Fruit fly (Drosophila melanogaster) whole organism, embryonic: ENCODE data around the gene amrt.

ENCODE experiments used
- Awh ChIP-seq: fragments of 200-800 bp; sonication (Bioruptor generic); IDR thresholded peaks from 2 replicates; pipeline ENCODE4, ENCODE4 v1.3.6; 2022; ENCODE audit warnings: missing biosample characterization, missing genetic modification characterization
- BEAF-32 ChIP-seq: fragments of 200-800 bp; sonication (Bioruptor generic); optimal IDR thresholded peaks from 3 replicates; lab custom pipeline; 2017; ENCODE audit warnings: missing biosample characterization, missing genetic modification characterization, mild to moderate bottlenecking, moderate library complexity, missing genetic modification reagents
- Bgb ChIP-seq: fragments of 200-800 bp; sonication (Bioruptor generic); IDR thresholded peaks from 2 replicates; pipeline ENCODE4 v1.3.6; 2022; ENCODE audit warnings: missing biosample characterization, missing genetic modification characterization; ENCODE audit not compliant: partially characterized antibody
- CG10654 ChIP-seq: fragments of 200-800 bp; sonication (Bioruptor generic); optimal IDR thresholded peaks from 2 replicates; lab custom pipeline; 2016; ENCODE audit warnings: missing biosample characterization, missing genetic modification characterization
- CG11093 ChIP-seq: fragments of 200-800 bp; sonication (Bioruptor generic); IDR thresholded peaks from 3 replicates; pipeline ENCODE4 v1.3.6; 2022; ENCODE audit warnings: missing biosample characterization, missing genetic modification characterization
- CG14710 ChIP-seq: fragments of 200-800 bp; sonication (Bioruptor generic); optimal IDR thresholded peaks from 3 replicates; lab custom pipeline; 2019; ENCODE audit warnings: missing biosample characterization, mild to moderate bottlenecking, missing genetic modification characterization, moderate library complexity
- CG16815 ChIP-seq: fragments of 200-800 bp; sonication (Bioruptor generic); optimal IDR thresholded peaks from 3 replicates; lab custom pipeline; 2017; ENCODE audit warnings: missing biosample characterization, mild to moderate bottlenecking, missing genetic modification characterization
- CG16863 ChIP-seq: fragments of 200-800 bp; sonication (Bioruptor generic); optimal IDR thresholded peaks from 3 replicates; lab custom pipeline; 2016; ENCODE audit warnings: missing biosample characterization, missing genetic modification characterization
- CG17361 ChIP-seq: fragments of 200-800 bp; sonication (Bioruptor generic); IDR thresholded peaks from 3 replicates; pipeline ENCODE4 v1.3.6; 2022; ENCODE audit warnings: missing biosample characterization, missing genetic modification characterization
- CG18011 ChIP-seq: fragments of 200-800 bp; sonication (Bioruptor generic); optimal IDR thresholded peaks from 2 replicates; lab custom pipeline; 2017; ENCODE audit warnings: missing biosample characterization, missing genetic modification characterization, mild to moderate bottlenecking, moderate library complexity, missing genotype
- CG3726 ChIP-seq: fragments of 200-800 bp; sonication (Bioruptor generic); IDR thresholded peaks from 3 replicates; pipeline ENCODE4, ENCODE4 v1.3.6; 2022; ENCODE audit warnings: missing biosample characterization, missing genetic modification characterization
- CG3838 ChIP-seq: fragments of 200-800 bp; sonication (Bioruptor generic); optimal IDR thresholded peaks from 3 replicates; lab custom pipeline; 2016; ENCODE audit warnings: missing biosample characterization, missing genetic modification characterization
- CG4424 ChIP-seq: fragments of 200-800 bp; sonication (Bioruptor generic); optimal IDR thresholded peaks from 3 replicates; lab custom pipeline; 2016; ENCODE audit warnings: missing biosample characterization, missing genetic modification characterization
- CG4617 ChIP-seq: fragments of 200-800 bp; sonication (Bioruptor generic); optimal IDR thresholded peaks from 3 replicates; lab custom pipeline; 2016; ENCODE audit warnings: missing biosample characterization, missing genetic modification characterization, borderline replicate concordance
- CG5180 ChIP-seq: fragments of 200-800 bp; sonication (Bioruptor generic); optimal IDR thresholded peaks from 3 replicates; lab custom pipeline; 2017; ENCODE audit warnings: missing biosample characterization, missing genetic modification characterization, mild to moderate bottlenecking, moderate library complexity, missing genetic modification reagents
- CG5953 ChIP-seq: fragments of 200-800 bp; sonication (Bioruptor generic); IDR thresholded peaks from 2 replicates; pipeline ENCODE4 v1.3.6; 2022; ENCODE audit warnings: missing biosample characterization, missing genetic modification characterization
- CG7556 ChIP-seq: fragments of 200-800 bp; sonication (Bioruptor generic); optimal IDR thresholded peaks from 2 replicates; lab custom pipeline; 2017; ENCODE audit warnings: missing biosample characterization, mild to moderate bottlenecking, missing genetic modification characterization
- CG8765 ChIP-seq: fragments of 200-800 bp; sonication (Bioruptor generic); IDR thresholded peaks from 2 replicates; pipeline ENCODE4 v1.3.6; 2022; ENCODE audit warnings: missing biosample characterization, missing genetic modification characterization
- D19B ChIP-seq: fragments of 200-800 bp; sonication (Bioruptor generic); optimal IDR thresholded peaks from 2 replicates; lab custom pipeline; 2017; ENCODE audit warnings: missing biosample characterization, mild to moderate bottlenecking, missing genetic modification characterization
- Dbx ChIP-seq: fragments of 200-800 bp; sonication (Bioruptor generic); IDR thresholded peaks from 3 replicates; pipeline ENCODE4 v1.3.6; 2022; ENCODE audit warnings: missing biosample characterization, missing genetic modification characterization
- Ets65A ChIP-seq: fragments of 200-800 bp; sonication (Bioruptor generic); peaks from one replicate; lab custom pipeline; 2016; ENCODE audit warnings: missing biosample characterization, missing genetic modification characterization
- Ets97D ChIP-seq: fragments of 200-800 bp; sonication (Bioruptor generic); optimal IDR thresholded peaks from 3 replicates; lab custom pipeline; 2016; ENCODE audit warnings: missing biosample characterization, missing genetic modification characterization
- H2.0 ChIP-seq: fragments of 200-800 bp; sonication (Bioruptor generic); IDR thresholded peaks from 2 replicates; pipeline ENCODE4 v1.3.6; 2022; ENCODE audit warnings: missing biosample characterization, missing genetic modification characterization
- HLH3B ChIP-seq: fragments of 200-800 bp; sonication (Bioruptor generic); IDR thresholded peaks from 2 replicates; pipeline ENCODE4 v1.3.6; 2022; ENCODE audit warnings: missing biosample characterization, missing genetic modification characterization
- Hand ChIP-seq: fragments of 200-800 bp; sonication (Bioruptor generic); optimal IDR thresholded peaks from 2 replicates; lab custom pipeline; 2017; ENCODE audit warnings: mild to moderate bottlenecking, missing biosample characterization, missing genetic modification reagents, missing genetic modification characterization
- HmgZ ChIP-seq: fragments of 200-800 bp; sonication (Bioruptor generic); optimal IDR thresholded peaks from 2 replicates; lab custom pipeline; 2018; ENCODE audit warnings: missing biosample characterization, mild to moderate bottlenecking, missing genetic modification characterization
- Hmr ChIP-seq: fragments of 200-800 bp; sonication (Bioruptor generic); optimal IDR thresholded peaks from 3 replicates; lab custom pipeline; 2017; ENCODE audit warnings: mild to moderate bottlenecking, missing biosample characterization, missing genetic modification reagents, missing genetic modification characterization
- Mrtf ChIP-seq: fragments of 200-800 bp; sonication (Bioruptor generic); IDR thresholded peaks from 3 replicates; pipeline ENCODE4 v1.3.6; 2022; ENCODE audit warnings: missing biosample characterization, missing genetic modification characterization
- NFAT ChIP-seq: fragments of 200-800 bp; sonication (Bioruptor generic); IDR thresholded peaks from 2 replicates; pipeline ENCODE4 v1.3.6; 2022; ENCODE audit warnings: missing biosample characterization, missing genetic modification characterization
- Scr ChIP-seq: fragments of 200-800 bp; sonication (Bioruptor generic); IDR thresholded peaks from 2 replicates; pipeline ENCODE4 v1.3.6; 2022; ENCODE audit warnings: missing biosample characterization, missing genetic modification characterization; ENCODE audit not compliant: partially characterized antibody
- Usf ChIP-seq: fragments of 200-800 bp; sonication (Bioruptor generic); optimal IDR thresholded peaks from 2 replicates; lab custom pipeline; 2017; ENCODE audit warnings: missing genotype, missing biosample characterization, missing genetic modification characterization
- br ChIP-seq: fragments of >200 bp; optimal IDR thresholded peaks from 2 replicates; lab custom pipeline; 2017
- cato ChIP-seq: fragments of 200-800 bp; sonication (Bioruptor generic); optimal IDR thresholded peaks from 2 replicates; lab custom pipeline; 2016; ENCODE audit warnings: missing biosample characterization, missing genetic modification characterization, borderline replicate concordance
- chinmo ChIP-seq: fragments of 200-800 bp; sonication (Bioruptor generic); IDR thresholded peaks from 4 replicates; pipeline ENCODE4 v1.3.6; 2022; ENCODE audit warnings: missing biosample characterization, missing genetic modification characterization; ENCODE audit not compliant: partially characterized antibody
- crc ChIP-seq: fragments of 200-800 bp; sonication (Bioruptor generic); optimal IDR thresholded peaks from 2 replicates; lab custom pipeline; 2016; ENCODE audit warnings: missing biosample characterization, missing genetic modification characterization
- da ChIP-seq: fragments of 200-800 bp; sonication (Bioruptor generic); optimal IDR thresholded peaks from 2 replicates; lab custom pipeline; 2016; ENCODE audit warnings: missing biosample characterization, missing genetic modification characterization
- dm ChIP-seq: fragments of 200-800 bp; sonication (Bioruptor generic); optimal IDR thresholded peaks from 3 replicates; lab custom pipeline; 2016; ENCODE audit warnings: missing biosample characterization, missing genetic modification characterization
- dmrt99B ChIP-seq: fragments of 200-800 bp; sonication (Bioruptor generic); optimal IDR thresholded peaks from 2 replicates; lab custom pipeline; 2018; ENCODE audit warnings: missing biosample characterization, mild to moderate bottlenecking, missing genetic modification characterization, moderate library complexity
- dpn ChIP-seq, 2 experiments: fragments of 200-800 bp; sonication (Bioruptor generic); optimal IDR thresholded peaks; 3 replicates each; lab custom pipeline; 2016; ENCODE audit warnings: missing biosample characterization in 2 of 2, missing genetic modification characterization in 2 of 2
- esg ChIP-seq: fragments of 200-800 bp; sonication (Bioruptor generic); conservative IDR thresholded peaks from 2 replicates; pipeline ENCODE4 v1.3.6; 2022; ENCODE audit warnings: missing biosample characterization, missing genetic modification characterization
- fd96Cb ChIP-seq: fragments of 200-800 bp; sonication (Bioruptor generic); optimal IDR thresholded peaks from 2 replicates; lab custom pipeline; 2018; ENCODE audit warnings: missing biosample characterization, mild to moderate bottlenecking, missing genetic modification characterization, moderate library complexity
- gce ChIP-seq: fragments of 200-800 bp; sonication (Bioruptor generic); IDR thresholded peaks from 3 replicates; pipeline ENCODE4 v1.3.6; 2022; ENCODE audit warnings: missing biosample characterization, missing genetic modification characterization
- gsb-n ChIP-seq: fragments of 200-800 bp; sonication (Bioruptor generic); optimal IDR thresholded peaks from 3 replicates; lab custom pipeline; 2018; ENCODE audit warnings: missing biosample characterization, mild to moderate bottlenecking, missing genetic modification characterization
- lab ChIP-seq: fragments of 200-800 bp; sonication (Bioruptor generic); optimal IDR thresholded peaks from 3 replicates; lab custom pipeline; 2017; ENCODE audit warnings: missing biosample characterization, missing genetic modification characterization, mild to moderate bottlenecking, moderate library complexity, missing genetic modification reagents
- nom ChIP-seq: fragments of 200-800 bp; sonication (Bioruptor generic); optimal IDR thresholded peaks from 2 replicates; lab custom pipeline; 2017; ENCODE audit warnings: missing biosample characterization, missing genetic modification characterization, mild to moderate bottlenecking, moderate library complexity, missing genetic modification reagents
- onecut ChIP-seq: fragments of 200-800 bp; sonication (Bioruptor generic); IDR thresholded peaks from 2 replicates; pipeline ENCODE4 v1.3.6; 2022; ENCODE audit warnings: missing biosample characterization, missing genetic modification characterization
- row ChIP-seq: fragments of 200-800 bp; sonication (Bioruptor generic); IDR thresholded peaks from 3 replicates; pipeline ENCODE4 v1.3.6; 2022; ENCODE audit warnings: missing biosample characterization, missing genetic modification characterization
- sc ChIP-seq, 3 experiments: fragments of >200 bp in 2 of 3; fragments of 200-800 bp in 1 of 3; sonication (Bioruptor generic) in 1 of 3; optimal IDR thresholded peaks; 2 replicates in 2 of 3; 3 replicates in 1 of 3; lab custom pipeline; 2017; ENCODE audit warnings: mild to moderate bottlenecking in 1 of 3, missing biosample characterization in 1 of 3, missing genetic modification characterization in 1 of 3, missing genetic modification reagents in 1 of 3
- zen2 ChIP-seq: fragments of 200-800 bp; sonication (Bioruptor generic); IDR thresholded peaks from 3 replicates; pipeline ENCODE4 v1.3.6; 2022; ENCODE audit warnings: missing biosample characterization, missing genetic modification characterization; ENCODE audit not compliant: partially characterized antibody
- zfh2 ChIP-seq: fragments of 200-800 bp; sonication (Bioruptor generic); optimal IDR thresholded peaks from 2 replicates; lab custom pipeline; 2016; ENCODE audit warnings: missing biosample characterization, missing genetic modification characterization

The amrt gene

dm6 chrX:13740062-13740461 lies 42.2 kb upstream of the amrt start (continued):
- TF ChIP-seq Bgb (GFP tag; lab: Robert Waterston, UW) (no peak), Hmr (GFP tag; lab: Kevin White, UChicago) (peak; percentile 79), onecut (GFP tag; lab: Robert Waterston, UW) (peak; percentile 86), CG16863 (GFP tag; lab: Kevin White, UChicago) (peak; percentile 72), CG8765 (GFP tag; lab: Robert Waterston, UW) (peak; percentile 69), CG5180 (peak; percentile 67), HmgZ (tag; lab: Kevin White, UChicago) (peak; percentile 76), dm (GFP tag; lab: Kevin White, UChicago) (peak; percentile 46), Mrtf (GFP tag; lab: Robert Waterston, UW) (peak; percentile 89), br (lab: Kevin White, UChicago) (no peak), CG3726 (GFP tag; lab: Robert Waterston, UW) (peak; percentile 21; the same call in 1 of the 3 replicates), NFAT (GFP tag; lab: Robert Waterston, UW) (peak; percentile 93), Hand (GFP tag; lab: Kevin White, UChicago) (peak; percentile 54), HLH3B (GFP tag; lab: Robert Waterston, UW) (peak; percentile 84), gsb-n (peak; percentile 1), CG18011 (GFP tag; lab: Kevin White, UChicago) (peak; percentile 46), fd96Cb (peak; percentile 65), CG11093 (GFP tag; lab: Robert Waterston, UW) (0 out of 3 replicates have a peak, but pooled peaks have one; percentile 30), CG4424 (GFP tag; lab: Kevin White, UChicago) (peak; percentile 58), Ets97D (GFP tag; lab: Kevin White, UChicago) (no peak), crc (peak; percentile 5), CG10654 (GFP tag; lab: Kevin White, UChicago) (peak; percentile 71), da (GFP tag; lab: Kevin White, UChicago) (peak; percentile 11), CG5953 (GFP tag; lab: Robert Waterston, UW) (peak; percentile 78), CG17361 (GFP tag; lab: Robert Waterston, UW) (no peak; the same call in 2 of the 3 replicates), zfh2 (GFP tag; lab: Kevin White, UChicago) (peak; percentile 86), dmrt99B (tag; lab: Kevin White, UChicago) (peak; percentile 84), H2.0 (GFP tag; lab: Robert Waterston, UW) (peak; percentile 81), sc (optimal IDR thresholded peaks at IDR 0.05; lab: Kevin White, UChicago) (no peak), sc (GFP tag; optimal IDR thresholded peaks at IDR 0.05; lab: Kevin White, UChicago) (peak; percentile 15), BEAF-32 (no peak), gce (GFP tag; lab: Robert Waterston, UW) (peak; percentile 72; the same call in 1 of the 3 replicates), esg (GFP tag; lab: Robert Waterston, UW) (peak; percentile 59; the same call in 1 of the 2 replicates), Scr (GFP tag; lab: Robert Waterston, UW) (no peak), CG3838 (GFP tag; lab: Kevin White, UChicago) (peak; percentile 14), nom (GFP tag; lab: Kevin White, UChicago) (peak; percentile 97), Awh (GFP tag; lab: Robert Waterston, UW) (peak; percentile 46; the same call in 1 of the 2 replicates), CG7556 (no peak), zen2 (GFP tag; lab: Robert Waterston, UW) (no peak), Dbx (peak; percentile 79), CG14710 (tag; lab: Kevin White, UChicago) (peak; percentile 26), Ets65A (GFP tag; lab: Kevin White, UChicago) (peak; percentile 97), chinmo (no peak), CG16815 (GFP tag; lab: Kevin White, UChicago) (peak; percentile 66), CG4617 (GFP tag; lab: Kevin White, UChicago) (peak; percentile 55), dpn (GFP tag; optimal IDR thresholded peaks at IDR 0.05; lab: Kevin White, UChicago) (peak; percentile 69 to 89), cato (GFP tag; lab: Kevin White, UChicago) (peak; percentile 9), D19B (GFP tag; lab: Kevin White, UChicago) (peak; percentile 52), row (GFP tag; lab: Robert Waterston, UW) (peak; percentile 91), lab (peak; percentile 91), Usf (GFP tag; lab: Kevin White, UChicago) (peak; percentile 65)
